Worm (Caenorhabditis elegans) whole organism, young adult: Measurements from ENCODE around the gene T19C4.24.

Experiments used
- attf-6 ChIP-seq: fragments of 200-800 bp; sonication (Bioruptor generic); IDR thresholded peaks from 2 replicates; pipeline ENCODE4 v1.3.6; 2022; ENCODE audit warnings: missing genetic modification reagents, missing genetic modification characterization, missing compliant biosample characterization
- ekl-4 ChIP-seq: fragments of 200-800 bp; sonication (Bioruptor generic); IDR thresholded peaks from 2 replicates; pipeline ENCODE4 v1.3.6; 2022; ENCODE audit warnings: missing genetic modification reagents, missing genetic modification characterization, missing compliant biosample characterization
- let-526 ChIP-seq: fragments of 200-800 bp; sonication (Bioruptor generic); IDR thresholded peaks from 2 replicates; pipeline ENCODE4 v1.3.6; 2022; ENCODE audit warnings: missing genetic modification reagents, missing genetic modification characterization, missing compliant biosample characterization
- tlf-1 ChIP-seq: fragments of 200-800 bp; sonication (Bioruptor generic); optimal IDR thresholded peaks from 2 replicates; lab custom pipeline; 2018; ENCODE audit warnings: mild to moderate bottlenecking, missing genetic modification characterization, missing compliant biosample characterization

DNA sequence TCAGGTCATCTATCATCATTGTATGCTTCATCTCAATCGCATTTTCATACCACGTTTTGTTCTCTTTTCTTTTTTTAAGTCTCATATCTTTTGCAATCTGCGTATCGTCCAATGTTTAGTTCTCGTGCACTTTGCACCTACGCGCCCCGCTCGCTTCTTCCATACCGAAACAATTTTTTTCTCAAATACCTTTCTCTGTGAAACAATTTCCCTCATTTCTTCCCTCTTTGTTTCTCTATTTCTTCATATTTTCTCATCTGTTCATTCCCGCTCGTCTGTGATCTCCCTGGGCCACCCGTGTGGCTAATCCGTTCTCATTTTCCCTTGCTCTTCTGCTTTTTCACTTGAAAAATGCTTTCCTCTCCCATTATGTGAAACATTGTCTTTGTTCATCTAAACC is 6.5 kb downstream of the T19C4.24 start:
- TF ChIP-seq tlf-1 (GFP tag; lab: Kevin White, UChicago) (no peak), ekl-4 (GFP tag; lab: Robert Waterston, UW) (no peak), attf-6 (GFP tag; lab: Robert Waterston, UW) (no peak), let-526 (GFP tag; lab: Robert Waterston, UW) (no peak)
